Worm (Caenorhabditis elegans): ENCODE data around the gene srj-10.

- TF ChIP-seq pqm-1 (tag; optimal IDR thresholded peaks at IDR 0.05) (no peak), nhr-12 (tag; optimal IDR thresholded peaks at IDR 0.05) (no peak), hpl-2 (GFP tag; optimal IDR thresholded peaks at IDR 0.05) (no peak), C04F5.9 (tag; optimal IDR thresholded peaks at IDR 0.05) (no peak)
Measured at ce11 chrV:16049177-16049576, 24.6 kb downstream of the srj-10 start, which contains the start of gene best-12.

Measured in whole organism, L1 larva.